Fruit fly (Drosophila melanogaster) whole organism, embryonic: ENCODE data around the gene Wdr33.

Source experiments
- ATbp ChIP-seq: fragments of 200-800 bp; sonication (Bioruptor generic); optimal IDR thresholded peaks from 2 replicates; lab custom pipeline; 2017; ENCODE audit warnings: missing biosample characterization, mild to moderate bottlenecking, missing genetic modification characterization, missing genetic modification reagents
- Abd-B ChIP-seq: fragments of 200-800 bp; sonication (Bioruptor generic); optimal IDR thresholded peaks from 2 replicates; lab custom pipeline; 2018; ENCODE audit warnings: missing biosample characterization, mild to moderate bottlenecking, missing genetic modification characterization, moderate library complexity
- Bteb2 ChIP-seq: fragments of 200-800 bp; sonication (Bioruptor generic); optimal IDR thresholded peaks from 2 replicates; lab custom pipeline; 2016; ENCODE audit warnings: missing biosample characterization, missing genetic modification characterization
- CG11093 ChIP-seq: fragments of 200-800 bp; sonication (Bioruptor generic); IDR thresholded peaks from 3 replicates; pipeline ENCODE4 v1.3.6; 2022; ENCODE audit warnings: missing biosample characterization, missing genetic modification characterization
- CG12219 ChIP-seq: fragments of 200-800 bp; sonication (Bioruptor generic); optimal IDR thresholded peaks from 3 replicates; lab custom pipeline; 2018; ENCODE audit warnings: missing biosample characterization, mild to moderate bottlenecking, missing genetic modification characterization
- CG12299 ChIP-seq: fragments of 200-800 bp; sonication (Bioruptor generic); optimal IDR thresholded peaks from 2 replicates; lab custom pipeline; 2018; ENCODE audit warnings: missing biosample characterization, mild to moderate bottlenecking, missing genetic modification characterization
- CG13424 ChIP-seq: fragments of 200-800 bp; sonication (Bioruptor generic); optimal IDR thresholded peaks from 2 replicates; lab custom pipeline; 2019; ENCODE audit warnings: missing biosample characterization, mild to moderate bottlenecking, missing genetic modification characterization, moderate library complexity
- CG14667 ChIP-seq: fragments of 200-800 bp; sonication (Bioruptor generic); IDR thresholded peaks from 2 replicates; pipeline ENCODE4 v1.3.6; 2022; ENCODE audit warnings: missing biosample characterization, missing genetic modification characterization
- CG14860 ChIP-seq: fragments of 200-800 bp; sonication (Bioruptor generic); IDR thresholded peaks from 3 replicates; pipeline ENCODE4 v1.3.6; 2022; ENCODE audit warnings: missing biosample characterization, missing genetic modification characterization; ENCODE audit not compliant: partially characterized antibody
- CG2120 ChIP-seq: fragments of 200-800 bp; sonication (Bioruptor generic); optimal IDR thresholded peaks from 3 replicates; lab custom pipeline; 2016; ENCODE audit warnings: missing biosample characterization, missing genetic modification characterization
- CG2712 ChIP-seq: fragments of 200-800 bp; optimal IDR thresholded peaks from 3 replicates; lab custom pipeline; 2019; ENCODE audit warnings: missing biosample characterization, mild to moderate bottlenecking, missing genetic modification characterization, moderate library complexity
- CG7745 ChIP-seq: fragments of 200-800 bp; sonication (Bioruptor generic); optimal IDR thresholded peaks from 2 replicates; lab custom pipeline; 2018; ENCODE audit warnings: missing biosample characterization, mild to moderate bottlenecking, missing genetic modification characterization, moderate library complexity
- CG7839 ChIP-seq: fragments of 200-800 bp; sonication (Bioruptor generic); optimal IDR thresholded peaks from 3 replicates; lab custom pipeline; 2018; ENCODE audit warnings: missing biosample characterization, mild to moderate bottlenecking, missing genetic modification characterization, moderate library complexity
- CG8089 ChIP-seq: fragments of 200-800 bp; sonication (Bioruptor generic); optimal IDR thresholded peaks from 3 replicates; lab custom pipeline; 2016; ENCODE audit warnings: missing biosample characterization, missing genetic modification characterization
- CG9797 ChIP-seq: fragments of 200-800 bp; sonication (Bioruptor generic); optimal IDR thresholded peaks from 3 replicates; lab custom pipeline; 2018; ENCODE audit warnings: missing biosample characterization, mild to moderate bottlenecking, missing genetic modification characterization
- CHES-1-like ChIP-seq: fragments of 200-800 bp; sonication (Bioruptor generic); optimal IDR thresholded peaks from 2 replicates; lab custom pipeline; 2016; ENCODE audit warnings: missing biosample characterization, missing genetic modification characterization
- D ChIP-seq, 2 experiments: fragments of 200-800 bp in 1 of 2; fragments of >200 bp in 1 of 2; sonication (Bioruptor generic) in 1 of 2; optimal IDR thresholded peaks; 2 replicates in 1 of 2; 3 replicates in 1 of 2; lab custom pipeline; 2017; ENCODE audit warnings: mild to moderate bottlenecking in 1 of 2, missing biosample characterization in 1 of 2, missing genetic modification characterization in 1 of 2, missing genetic modification reagents in 1 of 2
- Dad ChIP-seq: fragments of 200-800 bp; sonication (Bioruptor generic); optimal IDR thresholded peaks from 3 replicates; lab custom pipeline; 2016; ENCODE audit warnings: missing biosample characterization, missing genetic modification characterization
- Dbx ChIP-seq: fragments of 200-800 bp; sonication (Bioruptor generic); IDR thresholded peaks from 3 replicates; pipeline ENCODE4 v1.3.6; 2022; ENCODE audit warnings: missing biosample characterization, missing genetic modification characterization
- Dfd ChIP-seq, 2 experiments: fragments of >200 bp; optimal IDR thresholded peaks; 2 replicates each; lab custom pipeline; 2017; ENCODE audit warnings: missing biosample characterization in 2 of 2, missing genetic modification characterization in 2 of 2
- Doc3 ChIP-seq: fragments of 200-800 bp; sonication (Bioruptor generic); IDR thresholded peaks from 3 replicates; pipeline ENCODE4 v1.3.6; 2022; ENCODE audit warnings: missing biosample characterization, missing genetic modification characterization; ENCODE audit not compliant: partially characterized antibody
- HLH4C ChIP-seq: fragments of 200-800 bp; sonication (Bioruptor generic); IDR thresholded peaks from 3 replicates; pipeline ENCODE4 v1.3.6; 2022; ENCODE audit warnings: missing biosample characterization, missing genetic modification characterization; ENCODE audit not compliant: partially characterized antibody
- HmgZ ChIP-seq: fragments of 200-800 bp; sonication (Bioruptor generic); optimal IDR thresholded peaks from 2 replicates; lab custom pipeline; 2018; ENCODE audit warnings: missing biosample characterization, mild to moderate bottlenecking, missing genetic modification characterization
- Meics ChIP-seq: fragments of 200-800 bp; sonication (Bioruptor generic); optimal IDR thresholded peaks from 2 replicates; lab custom pipeline; 2017; ENCODE audit warnings: missing biosample characterization, mild to moderate bottlenecking, missing genetic modification characterization
- Rfx ChIP-seq: fragments of 200-800 bp; sonication (Bioruptor generic); IDR thresholded peaks from 2 replicates; pipeline ENCODE4 v1.3.6; 2022; ENCODE audit warnings: missing biosample characterization, missing genetic modification characterization
- Scr ChIP-seq: fragments of 200-800 bp; sonication (Bioruptor generic); IDR thresholded peaks from 2 replicates; pipeline ENCODE4 v1.3.6; 2022; ENCODE audit warnings: missing biosample characterization, missing genetic modification characterization; ENCODE audit not compliant: partially characterized antibody
- Sox102F ChIP-seq: fragments of 200-800 bp; sonication (Bioruptor generic); optimal IDR thresholded peaks from 2 replicates; lab custom pipeline; 2018; ENCODE audit warnings: missing biosample characterization, mild to moderate bottlenecking, missing genetic modification characterization, moderate library complexity
- Sry-δ ChIP-seq: fragments of 200-800 bp; sonication (Bioruptor generic); optimal IDR thresholded peaks from 2 replicates; lab custom pipeline; 2016; ENCODE audit warnings: missing biosample characterization, missing genetic modification characterization
- Ssrp ChIP-seq: fragments of 200-800 bp; sonication (Bioruptor generic); optimal IDR thresholded peaks from 2 replicates; lab custom pipeline; 2018; ENCODE audit warnings: missing biosample characterization, mild to moderate bottlenecking, missing genetic modification characterization, moderate library complexity
- Trl ChIP-seq, 3 experiments: fragments of >200 bp in 2 of 3; fragments of 200-800 bp in 1 of 3; sonication (Bioruptor generic) in 1 of 3; optimal IDR thresholded peaks; 2 replicates in 1 of 3; 3 replicates in 2 of 3; lab custom pipeline; 2016 to 2017; ENCODE audit warnings: missing biosample characterization in 1 of 3, missing genetic modification characterization in 1 of 3
- Usf ChIP-seq: fragments of 200-800 bp; sonication (Bioruptor generic); optimal IDR thresholded peaks from 2 replicates; lab custom pipeline; 2017; ENCODE audit warnings: missing genotype, missing biosample characterization, missing genetic modification characterization
- al ChIP-seq: fragments of 200-800 bp; sonication (Bioruptor generic); IDR thresholded peaks from 2 replicates; pipeline ENCODE4 v1.3.6; 2022; ENCODE audit warnings: missing biosample characterization, missing genetic modification characterization
- amos ChIP-seq: fragments of 200-800 bp; sonication (Bioruptor generic); IDR thresholded peaks from 2 replicates; pipeline ENCODE4 v1.3.6; 2022; ENCODE audit warnings: missing biosample characterization, missing genetic modification characterization; ENCODE audit not compliant: partially characterized antibody
- dysf ChIP-seq: fragments of 200-800 bp; sonication (Bioruptor generic); IDR thresholded peaks from 3 replicates; pipeline ENCODE4 v1.3.6; 2022; ENCODE audit warnings: missing biosample characterization, missing genetic modification characterization
- eve ChIP-seq, 2 experiments: fragments of >200 bp; optimal IDR thresholded peaks; 2 replicates each; lab custom pipeline; 2017; ENCODE audit warnings: missing biosample characterization in 2 of 2, missing genetic modification characterization in 2 of 2
- ewg ChIP-seq: fragments of 200-800 bp; sonication (Bioruptor generic); optimal IDR thresholded peaks from 3 replicates; lab custom pipeline; 2017; ENCODE audit warnings: mild to moderate bottlenecking, missing biosample characterization, missing genetic modification reagents, missing genetic modification characterization
- fd96Cb ChIP-seq: fragments of 200-800 bp; sonication (Bioruptor generic); optimal IDR thresholded peaks from 2 replicates; lab custom pipeline; 2018; ENCODE audit warnings: missing biosample characterization, mild to moderate bottlenecking, missing genetic modification characterization, moderate library complexity
- gcm2 ChIP-seq: fragments of 200-800 bp; sonication (Bioruptor generic); optimal IDR thresholded peaks from 2 replicates; lab custom pipeline; 2016; ENCODE audit warnings: missing biosample characterization, missing genetic modification characterization
- grn ChIP-seq: fragments of 200-800 bp; sonication (Bioruptor generic); optimal IDR thresholded peaks from 3 replicates; lab custom pipeline; 2017; ENCODE audit warnings: missing biosample characterization, missing genetic modification characterization
- knrl ChIP-seq: fragments of 200-800 bp; sonication (Bioruptor generic); IDR thresholded peaks from 3 replicates; pipeline ENCODE4 v1.3.6; 2022; ENCODE audit warnings: missing biosample characterization, missing genetic modification characterization; ENCODE audit not compliant: partially characterized antibody
- nerfin-1 ChIP-seq: fragments of 200-800 bp; sonication (Bioruptor generic); optimal IDR thresholded peaks from 3 replicates; lab custom pipeline; 2019; ENCODE audit warnings: missing biosample characterization, mild to moderate bottlenecking, missing genetic modification characterization, moderate library complexity
- nerfin-2 ChIP-seq: fragments of 200-800 bp; sonication (Bioruptor generic); IDR thresholded peaks from 2 replicates; pipeline ENCODE4 v1.3.6; 2022; ENCODE audit warnings: missing biosample characterization, missing genetic modification characterization; ENCODE audit not compliant: partially characterized antibody
- odd ChIP-seq: fragments of 200-800 bp; sonication (Bioruptor generic); optimal IDR thresholded peaks from 2 replicates; lab custom pipeline; 2017; ENCODE audit warnings: missing biosample characterization, mild to moderate bottlenecking, missing genetic modification characterization
- pum ChIP-seq: fragments of 200-800 bp; sonication (Bioruptor generic); optimal IDR thresholded peaks from 2 replicates; lab custom pipeline; 2016; ENCODE audit warnings: missing biosample characterization, missing genetic modification characterization
- salm ChIP-seq: fragments of 200-800 bp; sonication (Bioruptor generic); optimal IDR thresholded peaks from 2 replicates; lab custom pipeline; 2018; ENCODE audit warnings: missing biosample characterization, mild to moderate bottlenecking, missing genetic modification characterization
- wor ChIP-seq: fragments of 200-800 bp; sonication (Bioruptor generic); IDR thresholded peaks from 2 replicates; pipeline ENCODE4 v1.3.6; 2022; ENCODE audit warnings: missing biosample characterization, missing genetic modification characterization
- zfh1 ChIP-seq: fragments of 200-800 bp; sonication (Bioruptor generic); IDR thresholded peaks from 3 replicates; pipeline ENCODE4 v1.3.6; 2022; ENCODE audit warnings: missing biosample characterization, missing genetic modification characterization

The Wdr33 gene

DNA sequence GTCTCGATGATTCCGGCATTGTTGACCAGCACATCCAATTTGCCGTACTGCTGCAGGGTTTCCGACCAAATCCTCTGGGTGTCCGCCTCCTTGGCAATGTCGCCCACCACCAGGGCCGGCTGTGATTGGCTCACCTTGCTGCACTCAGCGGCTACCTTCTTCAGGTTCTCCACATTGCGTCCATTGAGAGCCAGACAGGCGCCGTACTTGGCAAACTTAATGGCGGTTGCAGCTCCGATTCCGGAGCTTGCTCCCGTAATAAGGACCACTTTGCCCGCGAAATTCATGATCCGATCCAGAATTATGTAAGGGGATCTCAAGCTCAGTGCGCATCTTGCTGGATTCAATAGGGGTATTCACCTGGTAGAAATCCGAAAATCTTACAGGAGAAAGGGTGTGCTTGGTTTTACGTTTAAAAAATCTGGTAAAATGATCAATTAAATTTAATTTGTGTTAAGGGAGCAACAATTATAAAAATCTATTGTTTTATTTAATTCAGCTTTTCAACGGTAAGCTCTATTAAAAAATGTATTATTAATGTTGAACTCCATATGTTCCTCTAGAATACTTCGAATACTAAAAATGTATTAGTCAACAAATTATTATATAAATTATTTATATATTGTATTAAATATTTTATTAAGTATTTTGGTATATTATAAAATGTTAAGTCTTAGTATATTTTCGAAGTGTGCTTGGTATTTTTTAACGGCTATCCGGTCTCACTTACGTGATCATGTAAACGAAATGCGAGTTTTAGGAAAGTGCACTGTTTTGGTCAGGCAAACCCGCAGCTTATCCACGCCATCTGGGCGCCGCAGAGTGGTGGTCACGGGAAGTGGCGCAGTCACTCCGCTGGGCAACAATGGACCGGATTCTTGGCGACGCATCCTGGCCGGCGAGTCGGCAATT lies 23.7 kb upstream of the Wdr33 start, which contains the start of the genes CG31548 and CG12170:
CG31548 (minus strand) TSS at position 334 of the 912 bp plus-strand sequence.
CG12170 (plus strand) TSS at position 716 of the 912 bp plus-strand sequence.
- TF ChIP-seq CG11093 (GFP tag; lab: Robert Waterston, UW): no peak
- TF ChIP-seq odd: no peak
- TF ChIP-seq D (optimal IDR thresholded peaks at IDR 0.05; lab: Kevin White, UChicago): no peak
- no peak for TF ChIP-seq D (GFP tag; optimal IDR thresholded peaks at IDR 0.05; lab: Kevin White, UChicago)
- no peak for TF ChIP-seq CG14860 (GFP tag; lab: Robert Waterston, UW)
- TF ChIP-seq Abd-B (GFP tag; lab: Kevin White, UChicago): no peak
- no peak for TF ChIP-seq Dad
- no peak for TF ChIP-seq grn (GFP tag; lab: Kevin White, UChicago)
- no peak for TF ChIP-seq HmgZ (tag; lab: Kevin White, UChicago)
- no peak for TF ChIP-seq wor (GFP tag; lab: Robert Waterston, UW)
- TF ChIP-seq CG8089 (GFP tag; lab: Kevin White, UChicago): peak; percentile 14
- TF ChIP-seq eve (GFP tag; optimal IDR thresholded peaks at IDR 0.05; lab: Kevin White, UChicago): no peak
- no peak for TF ChIP-seq knrl
- TF ChIP-seq Ssrp: no peak
- no peak for TF ChIP-seq Usf (GFP tag; lab: Kevin White, UChicago)
- no peak for TF ChIP-seq CG14667 (GFP tag; lab: Robert Waterston, UW)
- TF ChIP-seq Rfx: 0 out of 2 replicates have a peak, but pooled peaks have one; percentile 28
- peak; percentile 54 for TF ChIP-seq CG9797
- no peak for TF ChIP-seq Trl (optimal IDR thresholded peaks at IDR 0.05; lab: Kevin White, UChicago)
- TF ChIP-seq Trl (GFP tag; optimal IDR thresholded peaks at IDR 0.05; lab: Kevin White, UChicago): no peak
- peak; percentile 35 for TF ChIP-seq fd96Cb
- peak; percentile 62 for TF ChIP-seq CG2120 (GFP tag; lab: Kevin White, UChicago)
- no peak for TF ChIP-seq al
- TF ChIP-seq Sox102F (GFP tag; lab: Kevin White, UChicago): no peak
- TF ChIP-seq ATbp: no peak
- TF ChIP-seq gcm2 (GFP tag; lab: Kevin White, UChicago): no peak
- no peak for TF ChIP-seq CG7745 (tag; lab: Kevin White, UChicago)
- TF ChIP-seq pum: peak; percentile 25
- TF ChIP-seq Bteb2 (GFP tag; lab: Kevin White, UChicago): no peak
- peak; percentile 53 for TF ChIP-seq CG13424 (tag; lab: Kevin White, UChicago)
- no peak for TF ChIP-seq CG7839 (tag; lab: Kevin White, UChicago)
- TF ChIP-seq Doc3 (GFP tag; lab: Robert Waterston, UW): no peak
- no peak for TF ChIP-seq nerfin-1
- no peak for TF ChIP-seq CG12299 (tag; lab: Kevin White, UChicago)
- no peak for TF ChIP-seq CHES-1-like
- no peak for TF ChIP-seq salm (tag; lab: Kevin White, UChicago)
- TF ChIP-seq Meics: no peak
- 0 out of 3 replicates have a peak, but pooled peaks have one; percentile 43 for TF ChIP-seq zfh1 (GFP tag; lab: Robert Waterston, UW)
- TF ChIP-seq dysf (GFP tag; lab: Robert Waterston, UW): no peak
- no peak for TF ChIP-seq nerfin-2 (GFP tag; lab: Robert Waterston, UW)
- TF ChIP-seq Dbx (GFP tag; lab: Robert Waterston, UW): no peak
- TF ChIP-seq Sry-δ: no peak
- no peak for TF ChIP-seq Scr (GFP tag; lab: Robert Waterston, UW)
- TF ChIP-seq CG2712 (tag; lab: Kevin White, UChicago): peak; percentile 77
- TF ChIP-seq CG12219 (GFP tag; lab: Kevin White, UChicago): no peak
- TF ChIP-seq amos (GFP tag; lab: Robert Waterston, UW): no peak
- peak; percentile 32 for TF ChIP-seq ewg (GFP tag; lab: Kevin White, UChicago)
- no peak for TF ChIP-seq Dfd (GFP tag; optimal IDR thresholded peaks at IDR 0.05; lab: Kevin White, UChicago)
- no peak for TF ChIP-seq HLH4C (GFP tag; lab: Robert Waterston, UW)
